Worm (Caenorhabditis elegans) whole organism, L1 larva: ENCODE data around the gene mmad-1.

ENCODE experiments used
- aha-1 ChIP-seq: fragments of 150-350 bp; optimal IDR thresholded peaks from 2 replicates; lab custom pipeline; 2014; ENCODE audit warnings: missing biosample characterization, missing genetic modification characterization
- ama-1 ChIP-seq: fragments of 150-350 bp; optimal IDR thresholded peaks from 2 replicates; lab custom pipeline; 2014
- lin-15B ChIP-seq: fragments of 150-350 bp; sonication (generic microtip); optimal IDR thresholded peaks from 3 replicates; lab custom pipeline; 2014; ENCODE audit warnings: missing biosample characterization, missing genetic modification characterization
- nhr-28 ChIP-seq: fragments of 150-350 bp; optimal IDR thresholded peaks from 2 replicates; lab custom pipeline; 2014; ENCODE audit warnings: missing biosample characterization, missing genetic modification characterization
- snpc-4 ChIP-seq: fragments of 150-350 bp; optimal IDR thresholded peaks from 2 replicates; lab custom pipeline; 2014; ENCODE audit warnings: missing biosample characterization, missing genetic modification characterization

ce11 chrIII:13510753-13511152 lies 38.1 kb downstream of the mmad-1 start:
- no peak for TF ChIP-seq lin-15B (tag; lab: Kevin White, UChicago)
- TF ChIP-seq ama-1 (lab: Kevin White, UChicago) = no peak
- TF ChIP-seq snpc-4 (tag; lab: Kevin White, UChicago) = no peak
- no peak for TF ChIP-seq aha-1
- no peak for TF ChIP-seq nhr-28 (tag; lab: Kevin White, UChicago)
